Fruit fly (Drosophila melanogaster) whole organism, embryonic: ENCODE results near the gene Arp1.

Source experiments
- CG11504 ChIP-seq: fragments of 200-800 bp; sonication (Bioruptor generic); optimal IDR thresholded peaks from 3 replicates; lab custom pipeline; 2019; ENCODE audit warnings: missing biosample characterization, mild to moderate bottlenecking, missing genetic modification characterization, moderate library complexity
- CG13775 ChIP-seq: fragments of 200-800 bp; sonication (Bioruptor generic); optimal IDR thresholded peaks from 3 replicates; lab custom pipeline; 2017; ENCODE audit warnings: missing biosample characterization, mild to moderate bottlenecking, missing genetic modification characterization
- CG16813 ChIP-seq: fragments of 200-800 bp; sonication (Bioruptor generic); IDR thresholded peaks from 3 replicates; pipeline ENCODE4 v1.3.6; 2022; ENCODE audit warnings: missing biosample characterization, missing genetic modification characterization; ENCODE audit not compliant: partially characterized antibody
- CG17359 ChIP-seq: fragments of 200-800 bp; sonication (Bioruptor generic); optimal IDR thresholded peaks from 3 replicates; lab custom pipeline; 2018; ENCODE audit warnings: missing biosample characterization, mild to moderate bottlenecking, missing genetic modification characterization, moderate library complexity
- CG17829 ChIP-seq: fragments of 200-800 bp; optimal IDR thresholded peaks from 2 replicates; lab custom pipeline; 2019; ENCODE audit warnings: missing biosample characterization, mild to moderate bottlenecking, missing genetic modification characterization, moderate library complexity
- CG2875 ChIP-seq: fragments of 200-800 bp; sonication (Bioruptor generic); optimal IDR thresholded peaks from 2 replicates; lab custom pipeline; 2017; ENCODE audit warnings: missing biosample characterization, mild to moderate bottlenecking, missing genetic modification characterization, missing genetic modification reagents
- CG2889 ChIP-seq: fragments of 200-800 bp; sonication (Bioruptor generic); IDR thresholded peaks from 3 replicates; pipeline ENCODE4 v1.3.6; 2022; ENCODE audit warnings: missing biosample characterization, missing genetic modification characterization
- CG3065 ChIP-seq: fragments of 200-800 bp; sonication (Bioruptor generic); optimal IDR thresholded peaks from 2 replicates; lab custom pipeline; 2016; ENCODE audit warnings: missing biosample characterization, missing genetic modification characterization
- CG33557 ChIP-seq: fragments of 200-800 bp; sonication (Bioruptor generic); optimal IDR thresholded peaks from 2 replicates; lab custom pipeline; 2019; ENCODE audit warnings: missing biosample characterization, mild to moderate bottlenecking, missing genetic modification characterization, moderate library complexity
- CG4424 ChIP-seq: fragments of 200-800 bp; sonication (Bioruptor generic); optimal IDR thresholded peaks from 3 replicates; lab custom pipeline; 2016; ENCODE audit warnings: missing biosample characterization, missing genetic modification characterization
- CG7271 ChIP-seq: fragments of 200-800 bp; sonication (Bioruptor generic); optimal IDR thresholded peaks from 2 replicates; lab custom pipeline; 2018; ENCODE audit warnings: missing biosample characterization, mild to moderate bottlenecking, missing genetic modification characterization, moderate library complexity
- CG7745 ChIP-seq: fragments of 200-800 bp; sonication (Bioruptor generic); optimal IDR thresholded peaks from 2 replicates; lab custom pipeline; 2018; ENCODE audit warnings: missing biosample characterization, mild to moderate bottlenecking, missing genetic modification characterization, moderate library complexity
- CkIIα-i1 ChIP-seq: fragments of 200-800 bp; sonication (Bioruptor generic); IDR thresholded peaks from 2 replicates; pipeline ENCODE4 v1.3.6; 2022; ENCODE audit warnings: missing biosample characterization, missing genetic modification characterization
- CrebB ChIP-seq: fragments of 200-800 bp; sonication (Bioruptor generic); optimal IDR thresholded peaks from 3 replicates; lab custom pipeline; 2018; ENCODE audit warnings: missing biosample characterization, mild to moderate bottlenecking, missing genetic modification characterization
- Dp ChIP-seq: fragments of 200-800 bp; sonication (Bioruptor generic); optimal IDR thresholded peaks from 2 replicates; lab custom pipeline; 2018; ENCODE audit warnings: missing biosample characterization, mild to moderate bottlenecking, missing genetic modification characterization, moderate library complexity
- Hr39 ChIP-seq: fragments of >200 bp; optimal IDR thresholded peaks from 2 replicates; lab custom pipeline; 2017
- Hr78 ChIP-seq, 2 experiments: fragments of 200-800 bp in 1 of 2; fragments of >200 bp in 1 of 2; sonication (Bioruptor generic) in 1 of 2; optimal IDR thresholded peaks; 2 replicates each; lab custom pipeline; 2017 to 2019; ENCODE audit warnings: missing biosample characterization in 2 of 2, missing genetic modification characterization in 2 of 2, mild to moderate bottlenecking in 1 of 2, moderate library complexity in 1 of 2
- MTF-1 ChIP-seq: fragments of 200-800 bp; sonication (Bioruptor generic); optimal IDR thresholded peaks from 2 replicates; lab custom pipeline; 2018; ENCODE audit warnings: missing biosample characterization, mild to moderate bottlenecking, missing genetic modification characterization, borderline replicate concordance
- Med ChIP-seq: fragments of 200-800 bp; sonication (Bioruptor generic); peaks from one replicate; lab custom pipeline; 2016; ENCODE audit warnings: missing biosample characterization, missing genetic modification characterization, mild to moderate bottlenecking, inconsistent platforms, moderate library complexity
- Neu2 ChIP-seq: fragments of 200-800 bp; sonication (Bioruptor generic); optimal IDR thresholded peaks from 3 replicates; lab custom pipeline; 2016; ENCODE audit warnings: missing biosample characterization, missing genetic modification characterization, borderline replicate concordance
- ara ChIP-seq: fragments of 200-800 bp; sonication (Bioruptor generic); IDR thresholded peaks from 2 replicates; pipeline ENCODE4 v1.3.6; 2022; ENCODE audit warnings: missing biosample characterization, missing genetic modification characterization
- bsh ChIP-seq, 2 experiments: fragments of 200-800 bp; sonication (Bioruptor generic); optimal IDR thresholded peaks; 2 replicates each; lab custom pipeline; 2017 to 2018; ENCODE audit warnings: mild to moderate bottlenecking in 2 of 2, missing biosample characterization in 2 of 2, missing genetic modification characterization in 2 of 2, moderate library complexity in 1 of 2
- cg ChIP-seq: fragments of 200-800 bp; sonication (Bioruptor generic); optimal IDR thresholded peaks from 3 replicates; lab custom pipeline; 2019; ENCODE audit warnings: missing biosample characterization, mild to moderate bottlenecking, missing genetic modification characterization, moderate library complexity
- crol ChIP-seq: fragments of 200-800 bp; sonication (Bioruptor generic); IDR thresholded peaks from 2 replicates; pipeline ENCODE4 v1.3.6; 2022; ENCODE audit warnings: missing biosample characterization, missing genetic modification characterization
- crp ChIP-seq, 2 experiments: fragments of 200-800 bp; sonication (Bioruptor generic); optimal IDR thresholded peaks; 2 replicates in 1 of 2; 3 replicates in 1 of 2; lab custom pipeline; 2017; ENCODE audit warnings: missing biosample characterization in 2 of 2, missing genetic modification characterization in 2 of 2, mild to moderate bottlenecking in 1 of 2, moderate library complexity in 1 of 2
- cwo ChIP-seq: fragments of 200-800 bp; sonication (Bioruptor generic); optimal IDR thresholded peaks from 3 replicates; lab custom pipeline; 2017; ENCODE audit warnings: missing biosample characterization, missing genetic modification characterization, mild to moderate bottlenecking, moderate library complexity, missing genetic modification reagents
- da ChIP-seq: fragments of 200-800 bp; sonication (Bioruptor generic); optimal IDR thresholded peaks from 2 replicates; lab custom pipeline; 2016; ENCODE audit warnings: missing biosample characterization, missing genetic modification characterization
- ewg ChIP-seq: fragments of 200-800 bp; sonication (Bioruptor generic); optimal IDR thresholded peaks from 3 replicates; lab custom pipeline; 2017; ENCODE audit warnings: mild to moderate bottlenecking, missing biosample characterization, missing genetic modification reagents, missing genetic modification characterization
- fru ChIP-seq: fragments of >200 bp; optimal IDR thresholded peaks from 2 replicates; lab custom pipeline; 2017
- gsb-n ChIP-seq: fragments of 200-800 bp; sonication (Bioruptor generic); optimal IDR thresholded peaks from 3 replicates; lab custom pipeline; 2018; ENCODE audit warnings: missing biosample characterization, mild to moderate bottlenecking, missing genetic modification characterization
- jing ChIP-seq: fragments of 200-800 bp; sonication (Bioruptor generic); optimal IDR thresholded peaks from 2 replicates; lab custom pipeline; 2018; ENCODE audit warnings: missing biosample characterization, mild to moderate bottlenecking, missing genetic modification characterization
- kah ChIP-seq: fragments of 200-800 bp; sonication (Bioruptor generic); optimal IDR thresholded peaks from 2 replicates; lab custom pipeline; 2018; ENCODE audit warnings: missing biosample characterization, mild to moderate bottlenecking, missing genetic modification characterization
- kni ChIP-seq: fragments of 200-800 bp; sonication (Bioruptor generic); optimal IDR thresholded peaks from 3 replicates; lab custom pipeline; 2017; ENCODE audit warnings: mild to moderate bottlenecking, missing biosample characterization, missing genetic modification reagents, missing genetic modification characterization
- lab ChIP-seq: fragments of 200-800 bp; sonication (Bioruptor generic); optimal IDR thresholded peaks from 3 replicates; lab custom pipeline; 2017; ENCODE audit warnings: missing biosample characterization, missing genetic modification characterization, mild to moderate bottlenecking, moderate library complexity, missing genetic modification reagents
- lmd ChIP-seq: fragments of 200-800 bp; sonication (Bioruptor generic); IDR thresholded peaks from 2 replicates; pipeline ENCODE4 v1.3.6; 2022; ENCODE audit warnings: missing biosample characterization, missing genetic modification characterization
- nau ChIP-seq: fragments of 200-800 bp; sonication (Bioruptor generic); optimal IDR thresholded peaks from 3 replicates; lab custom pipeline; 2017; ENCODE audit warnings: missing biosample characterization, mild to moderate bottlenecking, missing genetic modification characterization, missing genetic modification reagents
- pros ChIP-seq: fragments of 200-800 bp; sonication (Bioruptor generic); optimal IDR thresholded peaks from 3 replicates; lab custom pipeline; 2019; ENCODE audit warnings: missing biosample characterization, mild to moderate bottlenecking, missing genetic modification characterization, moderate library complexity
- sc ChIP-seq, 3 experiments: fragments of >200 bp in 2 of 3; fragments of 200-800 bp in 1 of 3; sonication (Bioruptor generic) in 1 of 3; optimal IDR thresholded peaks; 2 replicates in 2 of 3; 3 replicates in 1 of 3; lab custom pipeline; 2017; ENCODE audit warnings: mild to moderate bottlenecking in 1 of 3, missing biosample characterization in 1 of 3, missing genetic modification characterization in 1 of 3, missing genetic modification reagents in 1 of 3
- shn ChIP-seq: fragments of 200-800 bp; sonication (Bioruptor generic); optimal IDR thresholded peaks from 3 replicates; lab custom pipeline; 2016; ENCODE audit warnings: missing biosample characterization, missing genetic modification characterization
- tio ChIP-seq: fragments of 200-800 bp; sonication (Bioruptor generic); optimal IDR thresholded peaks from 2 replicates; lab custom pipeline; 2017; ENCODE audit warnings: missing biosample characterization, missing genetic modification characterization, inconsistent platforms
- tll ChIP-seq, 2 experiments: fragments of 200-800 bp in 1 of 2; fragments of >200 bp in 1 of 2; sonication (Bioruptor generic) in 1 of 2; optimal IDR thresholded peaks; 2 replicates each; lab custom pipeline; 2017 to 2019; ENCODE audit warnings: missing biosample characterization in 2 of 2, missing genetic modification characterization in 2 of 2, mild to moderate bottlenecking in 1 of 2, moderate library complexity in 1 of 2
- tna ChIP-seq: fragments of 200-800 bp; sonication (Bioruptor generic); IDR thresholded peaks from 2 replicates; pipeline ENCODE4 v1.3.6; 2022; ENCODE audit warnings: missing biosample characterization, missing genetic modification characterization; ENCODE audit not compliant: partially characterized antibody
- twi ChIP-seq: fragments of 200-800 bp; optimal IDR thresholded peaks from 2 replicates; lab custom pipeline; 2019; ENCODE audit warnings: missing biosample characterization, mild to moderate bottlenecking, missing genetic modification characterization, moderate library complexity
- vvl ChIP-seq: fragments of 200-800 bp; sonication (Bioruptor generic); IDR thresholded peaks from 2 replicates; pipeline ENCODE4 v1.3.6; 2022; ENCODE audit warnings: missing biosample characterization, missing genetic modification characterization
- zfh1 ChIP-seq: fragments of 200-800 bp; sonication (Bioruptor generic); IDR thresholded peaks from 3 replicates; pipeline ENCODE4 v1.3.6; 2022; ENCODE audit warnings: missing biosample characterization, missing genetic modification characterization

Gene Arp1

dm6 chr3R:12647954-12648353 lies 43.6 kb upstream of the Arp1 start, which contains the start of gene Dtg (continued):
- TF ChIP-seq cg (peak; percentile 68), lab (GFP tag; lab: Kevin White, UChicago) (no peak), Hr39 (lab: Kevin White, UChicago) (no peak), CG2889 (GFP tag; lab: Robert Waterston, UW) (no peak), bsh (GFP tag; optimal IDR thresholded peaks at IDR 0.05; lab: Kevin White, UChicago) (no peak), sc (optimal IDR thresholded peaks at IDR 0.05; lab: Kevin White, UChicago) (no peak), sc (GFP tag; optimal IDR thresholded peaks at IDR 0.05; lab: Kevin White, UChicago) (no peak), da (GFP tag; lab: Kevin White, UChicago) (peak; percentile 19), CkIIα-i1 (no peak), CG3065 (GFP tag; lab: Kevin White, UChicago) (no peak), Dp (no peak), CG17829 (tag; lab: Kevin White, UChicago) (peak; percentile 42), ara (peak; percentile 40; the same call in 1 of the 2 replicates), nau (GFP tag; lab: Kevin White, UChicago) (no peak), kah (GFP tag; lab: Kevin White, UChicago) (no peak), cwo (GFP tag; lab: Kevin White, UChicago) (no peak), CG11504 (tag; lab: Kevin White, UChicago) (peak; percentile 5), tio (GFP tag; lab: Kevin White, UChicago) (no peak), ewg (GFP tag; lab: Kevin White, UChicago) (no peak), tll (GFP tag; optimal IDR thresholded peaks at IDR 0.05; lab: Kevin White, UChicago) (peak in 1 of 2 experiments; percentile 93), Neu2 (GFP tag; lab: Kevin White, UChicago) (no peak), jing (GFP tag; lab: Kevin White, UChicago) (no peak)

- peak; percentile 58 for TF ChIP-seq CG7745 (tag; lab: Kevin White, UChicago)
- no peak for TF ChIP-seq fru
- TF ChIP-seq cg = peak; percentile 10
- TF ChIP-seq CrebB = no peak
- no peak for TF ChIP-seq crp (GFP tag; optimal IDR thresholded peaks at IDR 0.05; lab: Kevin White, UChicago)
- TF ChIP-seq kni (GFP tag; lab: Kevin White, UChicago) = peak; percentile 94
- peak; percentile 66; the same call in 1 of the 2 replicates for TF ChIP-seq vvl (GFP tag; lab: Robert Waterston, UW)
- peak in 1 of 2 experiments; percentile 42 for TF ChIP-seq Hr78 (GFP tag; optimal IDR thresholded peaks at IDR 0.05; lab: Kevin White, UChicago)
- TF ChIP-seq Med = peak; percentile 40
- no peak for TF ChIP-seq MTF-1
- no peak for TF ChIP-seq CG13775
- no peak for TF ChIP-seq lmd (GFP tag; lab: Robert Waterston, UW)
- no peak for TF ChIP-seq CG17359
- no peak for TF ChIP-seq CG7271 (tag; lab: Kevin White, UChicago)
- TF ChIP-seq shn (GFP tag; lab: Kevin White, UChicago) = no peak
- no peak for TF ChIP-seq tna (GFP tag; lab: Robert Waterston, UW)
- TF ChIP-seq CG4424 = no peak
- TF ChIP-seq CG33557 (GFP tag; lab: Kevin White, UChicago) = peak; percentile 3
- TF ChIP-seq zfh1 (GFP tag; lab: Robert Waterston, UW) = 0 out of 3 replicates have a peak, but pooled peaks have one; percentile 15
- TF ChIP-seq pros (GFP tag; lab: Kevin White, UChicago) = peak; percentile 75
- TF ChIP-seq CG16813 (GFP tag; lab: Robert Waterston, UW) = 0 out of 3 replicates have a peak, but pooled peaks have one; percentile 14
- no peak for TF ChIP-seq CG2875 (GFP tag; lab: Kevin White, UChicago)
- TF ChIP-seq twi (tag; lab: Kevin White, UChicago) = peak; percentile 98
- peak; percentile 74; the same call in 1 of the 2 replicates for TF ChIP-seq crol
- TF ChIP-seq gsb-n (tag; lab: Kevin White, UChicago) = peak; percentile 57
Measured at dm6 chr3R:12649099-12650029, 42.2 kb upstream of the Arp1 start.
